Fruit fly (Drosophila melanogaster) whole organism, adult: ENCODE measurements around the gene CG4822.

ENCODE experiments used
- CG11617 ChIP-seq: fragments of 200-800 bp; sonication (Bioruptor generic); optimal IDR thresholded peaks from 2 replicates; lab custom pipeline; 2017; ENCODE audit warnings: mild to moderate bottlenecking, missing biosample characterization, missing genetic modification reagents, missing genetic modification characterization
- CG12768 ChIP-seq: fragments of 200-800 bp; sonication (Bioruptor generic); optimal IDR thresholded peaks from 2 replicates; lab custom pipeline; 2017; ENCODE audit warnings: missing biosample characterization, missing genetic modification characterization, mild to moderate bottlenecking, moderate library complexity, missing genetic modification reagents
- CG14711 ChIP-seq: fragments of 200-800 bp; sonication (Bioruptor generic); optimal IDR thresholded peaks from 2 replicates; lab custom pipeline; 2018; ENCODE audit warnings: missing biosample characterization, mild to moderate bottlenecking, missing genetic modification characterization, moderate library complexity
- CG1620 ChIP-seq: fragments of 200-800 bp; sonication (Bioruptor generic); optimal IDR thresholded peaks from 2 replicates; lab custom pipeline; 2016; ENCODE audit warnings: missing biosample characterization, missing genetic modification characterization
- CG33017 ChIP-seq: fragments of 200-800 bp; sonication (Bioruptor generic); optimal IDR thresholded peaks from 2 replicates; lab custom pipeline; 2018; ENCODE audit warnings: missing biosample characterization, mild to moderate bottlenecking, missing genetic modification characterization, moderate library complexity
- CG5204 ChIP-seq: fragments of 200-800 bp; sonication (Bioruptor generic); optimal IDR thresholded peaks from 2 replicates; lab custom pipeline; 2016; ENCODE audit warnings: missing biosample characterization, missing genetic modification characterization
- CG7045 ChIP-seq: fragments of 200-800 bp; sonication (Bioruptor generic); optimal IDR thresholded peaks from 2 replicates; lab custom pipeline; 2017; ENCODE audit warnings: missing biosample characterization, mild to moderate bottlenecking, missing genetic modification characterization
- CG7101 ChIP-seq: fragments of 200-800 bp; sonication (Bioruptor generic); optimal IDR thresholded peaks from 2 replicates; lab custom pipeline; 2018; ENCODE audit warnings: missing biosample characterization, mild to moderate bottlenecking, missing genetic modification characterization, moderate library complexity
- Clk ChIP-seq: fragments of 200-800 bp; sonication (Bioruptor generic); optimal IDR thresholded peaks from 2 replicates; lab custom pipeline; 2017; ENCODE audit warnings: missing biosample characterization, missing genetic modification characterization
- Crg-1 ChIP-seq: fragments of 200-800 bp; sonication (Bioruptor generic); optimal IDR thresholded peaks from 2 replicates; lab custom pipeline; 2016; ENCODE audit warnings: missing biosample characterization, missing genetic modification characterization
- Hr96 ChIP-seq: fragments of 200-800 bp; sonication (Bioruptor generic); optimal IDR thresholded peaks from 2 replicates; lab custom pipeline; 2016; ENCODE audit warnings: missing biosample characterization, missing genetic modification characterization
- Mnt ChIP-seq: fragments of 200-800 bp; sonication (Bioruptor generic); optimal IDR thresholded peaks from 2 replicates; lab custom pipeline; 2016; ENCODE audit warnings: missing biosample characterization, mild to moderate bottlenecking, missing genetic modification characterization
- bab1 ChIP-seq: fragments of 200-800 bp; sonication (Bioruptor generic); optimal IDR thresholded peaks from 3 replicates; lab custom pipeline; 2019; ENCODE audit warnings: missing biosample characterization, mild to moderate bottlenecking, missing genetic modification characterization, moderate library complexity
- cic ChIP-seq: fragments of 200-800 bp; sonication (Bioruptor generic); optimal IDR thresholded peaks from 2 replicates; lab custom pipeline; 2017; ENCODE audit warnings: missing biosample characterization, mild to moderate bottlenecking, missing genetic modification characterization, moderate library complexity
- cnc ChIP-seq, 2 experiments: fragments of >200 bp; optimal IDR thresholded peaks; 2 replicates each; lab custom pipeline; 2017
- kay ChIP-seq: fragments of 200-800 bp; sonication (Bioruptor generic); peaks from one replicate; lab custom pipeline; 2016; ENCODE audit warnings: missing biosample characterization, missing genetic modification characterization, borderline replicate concordance
- ovo ChIP-seq: fragments of 200-800 bp; sonication (Bioruptor generic); optimal IDR thresholded peaks from 2 replicates; lab custom pipeline; 2016; ENCODE audit warnings: missing biosample characterization, missing genetic modification characterization
- pad ChIP-seq: fragments of 200-800 bp; sonication (Bioruptor generic); optimal IDR thresholded peaks from 3 replicates; lab custom pipeline; 2017; ENCODE audit warnings: missing biosample characterization, missing genetic modification characterization, mild to moderate bottlenecking, moderate library complexity, missing genetic modification reagents
- tj ChIP-seq: fragments of 200-800 bp; sonication (Bioruptor generic); optimal IDR thresholded peaks from 3 replicates; lab custom pipeline; 2017; ENCODE audit warnings: missing biosample characterization, mild to moderate bottlenecking, missing genetic modification characterization, moderate library complexity
- toe ChIP-seq: fragments of 200-800 bp; sonication (Bioruptor generic); optimal IDR thresholded peaks from 2 replicates; lab custom pipeline; 2016; ENCODE audit warnings: missing biosample characterization, missing genetic modification characterization

The CG4822 gene

dm6 chr2L:155994-156393 is 34.4 kb upstream of the CG4822 start, which contains the start of gene CG3436:
TSS of gene CG3436 (plus strand) at chr2L:156029.
- TF ChIP-seq cic (GFP tag; lab: Kevin White, UChicago) (peak; percentile 10), CG7045 (no peak), Clk (GFP tag; lab: Kevin White, UChicago) (no peak), kay (no peak), Crg-1 (GFP tag; lab: Kevin White, UChicago) (peak; percentile 43), bab1 (peak; percentile 43), toe (GFP tag; lab: Kevin White, UChicago) (no peak), CG33017 (no peak), Mnt (GFP tag; lab: Kevin White, UChicago) (peak; percentile 26), cnc (optimal IDR thresholded peaks at IDR 0.05; lab: Kevin White, UChicago) (no peak), CG7101 (tag; lab: Kevin White, UChicago) (peak; percentile 11), pad (GFP tag; lab: Kevin White, UChicago) (peak; percentile 19), CG14711 (tag; lab: Kevin White, UChicago) (peak; percentile 95), CG1620 (GFP tag; lab: Kevin White, UChicago) (peak; percentile 13), CG5204 (no peak), ovo (no peak), CG12768 (GFP tag; lab: Kevin White, UChicago) (no peak), tj (GFP tag; lab: Kevin White, UChicago) (peak; percentile 15), Hr96 (no peak), CG11617 (no peak)

DNA sequence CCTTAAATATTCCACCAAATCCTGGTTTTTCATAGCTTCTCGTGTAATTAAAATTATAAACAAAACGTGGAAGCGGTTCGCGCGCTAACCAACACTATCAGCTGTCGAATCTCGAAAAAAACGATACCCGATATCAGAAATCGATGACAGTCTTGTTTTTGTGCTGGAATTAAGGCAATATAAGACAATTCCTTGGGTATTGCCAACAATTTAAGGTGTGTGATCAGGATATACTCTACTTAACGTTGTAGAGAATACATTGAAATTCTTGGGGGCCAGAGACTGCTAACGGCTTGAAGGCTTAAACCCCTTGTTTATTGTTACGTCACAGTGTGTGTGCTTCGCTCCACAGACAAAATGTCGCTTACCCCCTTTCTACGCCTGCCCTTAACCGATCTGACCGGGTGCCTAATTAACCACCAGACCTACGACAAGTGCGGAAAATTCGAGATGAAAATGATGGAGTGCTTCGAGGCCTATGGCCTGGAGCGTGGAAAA is 33.7 kb upstream of the CG4822 start, which contains the start of gene Pus10:
Gene Pus10 (minus strand): TSS at position 91 of the 498 bp plus-strand sequence.
- TF ChIP-seq CG7045 = peak; percentile 42
- no peak for TF ChIP-seq Clk (GFP tag; lab: Kevin White, UChicago)
- no peak for TF ChIP-seq CG5204
- no peak for TF ChIP-seq CG1620 (GFP tag; lab: Kevin White, UChicago)
- peak; percentile 30 for TF ChIP-seq Crg-1 (GFP tag; lab: Kevin White, UChicago)
- TF ChIP-seq CG7101 (tag; lab: Kevin White, UChicago) = peak; percentile 49
- TF ChIP-seq cnc (optimal IDR thresholded peaks at IDR 0.05; lab: Kevin White, UChicago) = no peak
- TF ChIP-seq CG12768 (GFP tag; lab: Kevin White, UChicago) = peak; percentile 54
- peak; percentile 0 for TF ChIP-seq tj (GFP tag; lab: Kevin White, UChicago)
- no peak for TF ChIP-seq Hr96
- TF ChIP-seq CG11617 = peak; percentile 60
- no peak for TF ChIP-seq toe (GFP tag; lab: Kevin White, UChicago)
- TF ChIP-seq CG33017 = peak; percentile 17
- TF ChIP-seq cic (GFP tag; lab: Kevin White, UChicago) = peak; percentile 49
- TF ChIP-seq bab1 = peak; percentile 24
- TF ChIP-seq kay = no peak
- peak; percentile 28 for TF ChIP-seq pad (GFP tag; lab: Kevin White, UChicago)
- TF ChIP-seq ovo = no peak
- TF ChIP-seq Mnt (GFP tag; lab: Kevin White, UChicago) = peak; percentile 93
- TF ChIP-seq CG14711 (tag; lab: Kevin White, UChicago) = no peak

DNA sequence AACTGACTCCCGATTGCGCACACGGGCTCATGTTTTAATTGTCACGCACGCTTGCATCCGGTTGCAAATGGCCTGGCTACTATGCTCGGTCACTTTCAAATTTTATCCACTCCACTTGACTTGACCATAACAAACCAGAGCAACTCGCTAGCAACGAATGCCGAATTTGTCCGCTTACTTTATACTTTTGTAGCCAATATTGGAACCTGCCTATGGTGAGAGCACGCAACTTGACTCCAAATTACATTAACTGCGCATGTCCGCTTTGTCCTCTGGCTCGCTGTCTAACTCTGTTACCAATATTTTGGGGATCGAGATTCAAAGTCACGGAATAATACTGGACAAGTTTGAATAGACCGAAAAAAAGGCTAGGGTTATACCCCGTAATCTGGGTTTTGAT is 31.6 kb upstream of the CG4822 start, which contains the start of gene CG42399:
Gene CG42399 (minus strand): TSS at position 159 of the 400 bp plus-strand sequence.
- TF ChIP-seq CG33017 (no peak), CG5204 (no peak), ovo (no peak), pad (GFP tag; lab: Kevin White, UChicago) (no peak), tj (GFP tag; lab: Kevin White, UChicago) (no peak), CG11617 (no peak), kay (no peak), CG12768 (GFP tag; lab: Kevin White, UChicago) (no peak), cic (GFP tag; lab: Kevin White, UChicago) (no peak), bab1 (no peak), CG1620 (GFP tag; lab: Kevin White, UChicago) (no peak), Hr96 (no peak), cnc (optimal IDR thresholded peaks at IDR 0.05; lab: Kevin White, UChicago) (no peak), toe (GFP tag; lab: Kevin White, UChicago) (no peak)

DNA sequence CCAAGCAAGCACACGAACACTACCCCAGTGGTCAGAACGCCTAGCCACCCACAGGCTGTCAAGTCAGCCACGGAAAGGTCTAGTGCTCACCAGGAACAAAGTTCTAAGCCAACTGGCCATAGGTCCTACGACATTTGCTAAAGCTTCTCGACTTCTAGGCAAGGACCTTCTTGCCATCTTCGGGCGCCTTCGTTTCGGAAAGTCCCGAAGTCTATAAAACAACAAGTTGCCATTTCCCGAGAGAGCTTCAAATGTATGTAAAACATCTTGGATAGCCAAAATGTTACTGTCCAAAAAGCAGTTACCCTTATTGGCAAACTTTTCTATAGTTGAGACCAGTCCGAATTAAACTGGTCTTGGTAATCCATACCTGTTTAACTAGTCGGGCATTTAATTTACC is 24.9 kb upstream of the CG4822 start:
- no peak for TF ChIP-seq CG14711 (tag; lab: Kevin White, UChicago)
- no peak for TF ChIP-seq Mnt (GFP tag; lab: Kevin White, UChicago)
- TF ChIP-seq CG12768 (GFP tag; lab: Kevin White, UChicago) = no peak
- no peak for TF ChIP-seq pad (GFP tag; lab: Kevin White, UChicago)
- TF ChIP-seq CG5204 = no peak
- no peak for TF ChIP-seq cic (GFP tag; lab: Kevin White, UChicago)
- no peak for TF ChIP-seq toe (GFP tag; lab: Kevin White, UChicago)
- no peak for TF ChIP-seq CG1620 (GFP tag; lab: Kevin White, UChicago)
- no peak for TF ChIP-seq tj (GFP tag; lab: Kevin White, UChicago)
- TF ChIP-seq bab1 = no peak
- TF ChIP-seq CG7101 (tag; lab: Kevin White, UChicago) = no peak
- TF ChIP-seq CG33017 = no peak

DNA sequence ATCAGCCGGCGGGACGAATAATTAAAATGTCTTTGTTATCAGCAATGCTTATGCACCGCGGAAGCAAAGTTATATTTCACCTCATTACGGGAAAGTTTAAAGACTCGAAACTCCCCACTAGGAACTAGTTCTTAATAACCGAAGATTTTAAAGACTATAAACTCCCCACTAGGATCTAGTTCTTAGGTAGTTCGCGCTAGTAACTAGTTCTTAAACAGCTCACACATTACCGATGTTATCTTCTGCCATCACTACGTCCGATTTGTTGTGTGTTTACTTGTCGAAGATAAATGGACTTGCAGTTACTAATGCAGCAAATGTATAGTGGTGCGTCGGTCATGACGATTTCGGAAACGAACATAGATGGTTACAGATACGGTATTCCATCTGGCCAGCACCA is 21.5 kb upstream of the CG4822 start, which contains the start of the genes CG31974 and CG11454:
Gene CG31974 (minus strand): TSS at position 4 of the 400 bp plus-strand sequence.
Gene CG11454 (plus strand): TSS at position 236 of the 400 bp plus-strand sequence.
- TF ChIP-seq cic (GFP tag; lab: Kevin White, UChicago) (peak; percentile 40), Mnt (GFP tag; lab: Kevin White, UChicago) (peak; percentile 1), bab1 (peak; percentile 9), cnc (optimal IDR thresholded peaks at IDR 0.05; lab: Kevin White, UChicago) (no peak), CG1620 (GFP tag; lab: Kevin White, UChicago) (no peak)

DNA sequence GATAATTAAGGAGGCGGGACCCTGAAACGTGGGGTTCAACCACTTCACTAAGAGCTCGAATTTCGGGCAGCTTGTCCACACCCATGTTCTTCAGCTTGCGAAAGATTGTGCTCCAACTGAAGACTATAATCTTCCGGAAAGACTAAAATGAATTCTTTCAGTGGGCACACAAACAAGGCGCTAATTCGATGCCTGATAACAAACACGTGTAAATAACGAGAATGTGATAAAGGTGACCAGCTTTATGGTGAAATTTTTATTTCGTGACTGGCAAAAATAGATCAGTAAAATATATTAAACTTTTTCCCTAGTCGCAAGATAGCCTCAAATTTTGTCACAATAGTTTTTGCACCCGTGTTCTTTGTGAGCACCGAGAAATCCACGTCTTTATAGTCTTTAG is 19.3 kb upstream of the CG4822 start, which contains the start of the genes CG31975 and ovm:
Gene CG31975 (minus strand): TSS at position 144 of the 400 bp plus-strand sequence.
Gene ovm (minus strand): TSS at position 144 of the 400 bp plus-strand sequence.
- no peak for TF ChIP-seq toe (GFP tag; lab: Kevin White, UChicago)
- TF ChIP-seq CG1620 (GFP tag; lab: Kevin White, UChicago) = no peak
- TF ChIP-seq tj (GFP tag; lab: Kevin White, UChicago) = no peak
- peak in 1 of 2 experiments; percentile 68 for TF ChIP-seq cnc (optimal IDR thresholded peaks at IDR 0.05; lab: Kevin White, UChicago)
- peak; percentile 1 for TF ChIP-seq kay
- peak; percentile 26 for TF ChIP-seq Mnt (GFP tag; lab: Kevin White, UChicago)
- no peak for TF ChIP-seq CG12768 (GFP tag; lab: Kevin White, UChicago)
